Fruit fly (Drosophila melanogaster) whole organism, embryonic: ENCODE results near the gene slmb.

Experiments
- Bgb ChIP-seq: fragments of 200-800 bp; sonication (Bioruptor generic); IDR thresholded peaks from 2 replicates; pipeline ENCODE4 v1.3.6; 2022; ENCODE audit warnings: missing biosample characterization, missing genetic modification characterization; ENCODE audit not compliant: partially characterized antibody
- CG11247 ChIP-seq: fragments of 200-800 bp; sonication (Bioruptor generic); IDR thresholded peaks from 2 replicates; pipeline ENCODE4 v1.3.6; 2022; ENCODE audit warnings: missing biosample characterization, missing genetic modification characterization
- CG11456 ChIP-seq: fragments of 200-800 bp; sonication (Bioruptor generic); IDR thresholded peaks from 3 replicates; pipeline ENCODE4 v1.3.6; 2022; ENCODE audit warnings: missing biosample characterization, missing genetic modification characterization
- CG12769 ChIP-seq: fragments of 200-800 bp; sonication (Bioruptor generic); optimal IDR thresholded peaks from 2 replicates; lab custom pipeline; 2019; ENCODE audit warnings: missing biosample characterization, mild to moderate bottlenecking, missing genetic modification characterization, moderate library complexity
- CG13424 ChIP-seq: fragments of 200-800 bp; sonication (Bioruptor generic); optimal IDR thresholded peaks from 2 replicates; lab custom pipeline; 2019; ENCODE audit warnings: missing biosample characterization, mild to moderate bottlenecking, missing genetic modification characterization, moderate library complexity
- CG14667 ChIP-seq: fragments of 200-800 bp; sonication (Bioruptor generic); IDR thresholded peaks from 2 replicates; pipeline ENCODE4 v1.3.6; 2022; ENCODE audit warnings: missing biosample characterization, missing genetic modification characterization
- CG14710 ChIP-seq: fragments of 200-800 bp; sonication (Bioruptor generic); optimal IDR thresholded peaks from 3 replicates; lab custom pipeline; 2019; ENCODE audit warnings: missing biosample characterization, mild to moderate bottlenecking, missing genetic modification characterization, moderate library complexity
- CG18764 ChIP-seq: fragments of 200-800 bp; sonication (Bioruptor generic); optimal IDR thresholded peaks from 3 replicates; lab custom pipeline; 2016; ENCODE audit warnings: missing biosample characterization, missing genetic modification characterization
- CG31365 ChIP-seq: fragments of 200-800 bp; sonication (Bioruptor generic); optimal IDR thresholded peaks from 2 replicates; lab custom pipeline; 2018; ENCODE audit warnings: missing biosample characterization, mild to moderate bottlenecking, missing genetic modification characterization
- CG34376 ChIP-seq: fragments of 200-800 bp; sonication (Bioruptor generic); optimal IDR thresholded peaks from 2 replicates; lab custom pipeline; 2018; ENCODE audit warnings: missing biosample characterization, mild to moderate bottlenecking, missing genetic modification characterization
- CG3995 ChIP-seq: fragments of 200-800 bp; sonication (Bioruptor generic); optimal IDR thresholded peaks from 3 replicates; lab custom pipeline; 2016; ENCODE audit warnings: missing biosample characterization, missing genetic modification characterization
- CG6791 ChIP-seq: fragments of 200-800 bp; sonication (Bioruptor generic); IDR thresholded peaks from 3 replicates; pipeline ENCODE4 v1.3.6; 2022; ENCODE audit warnings: missing biosample characterization, missing genetic modification characterization; ENCODE audit not compliant: partially characterized antibody
- CG7963 ChIP-seq: fragments of 200-800 bp; sonication (Bioruptor generic); IDR thresholded peaks from 3 replicates; pipeline ENCODE4 v1.3.6; 2022; ENCODE audit warnings: missing biosample characterization, missing genetic modification characterization; ENCODE audit not compliant: partially characterized antibody
- CG7987 ChIP-seq: fragments of 200-800 bp; sonication (Bioruptor generic); optimal IDR thresholded peaks from 2 replicates; lab custom pipeline; 2018; ENCODE audit warnings: missing biosample characterization, mild to moderate bottlenecking, missing genetic modification characterization, moderate library complexity
- CG8478 ChIP-seq: fragments of >200 bp; optimal IDR thresholded peaks from 2 replicates; lab custom pipeline; 2018
- CG8944 ChIP-seq: fragments of 200-800 bp; sonication (Bioruptor generic); optimal IDR thresholded peaks from 3 replicates; lab custom pipeline; 2016; ENCODE audit warnings: missing biosample characterization, missing genetic modification characterization
- CHES-1-like ChIP-seq: fragments of 200-800 bp; sonication (Bioruptor generic); optimal IDR thresholded peaks from 2 replicates; lab custom pipeline; 2016; ENCODE audit warnings: missing biosample characterization, missing genetic modification characterization
- CTCF ChIP-seq: fragments of 200-800 bp; sonication (Bioruptor generic); optimal IDR thresholded peaks from 2 replicates; lab custom pipeline; 2017; ENCODE audit warnings: missing biosample characterization, mild to moderate bottlenecking, missing genetic modification characterization, moderate library complexity
- Dbx ChIP-seq: fragments of 200-800 bp; sonication (Bioruptor generic); IDR thresholded peaks from 3 replicates; pipeline ENCODE4 v1.3.6; 2022; ENCODE audit warnings: missing biosample characterization, missing genetic modification characterization
- Dfd ChIP-seq, 2 experiments: fragments of >200 bp; optimal IDR thresholded peaks; 2 replicates each; lab custom pipeline; 2017; ENCODE audit warnings: missing biosample characterization in 2 of 2, missing genetic modification characterization in 2 of 2
- Dll ChIP-seq: fragments of 200-800 bp; sonication (Bioruptor generic); IDR thresholded peaks from 4 replicates; pipeline ENCODE4 v1.3.6; 2022; ENCODE audit warnings: missing biosample characterization, missing genetic modification characterization; ENCODE audit not compliant: partially characterized antibody
- Dp ChIP-seq: fragments of 200-800 bp; sonication (Bioruptor generic); optimal IDR thresholded peaks from 2 replicates; lab custom pipeline; 2018; ENCODE audit warnings: missing biosample characterization, mild to moderate bottlenecking, missing genetic modification characterization, moderate library complexity
- E2f2 ChIP-seq: fragments of 200-800 bp; sonication (Bioruptor generic); IDR thresholded peaks from 2 replicates; pipeline ENCODE4 v1.3.6; 2022; ENCODE audit warnings: missing biosample characterization, missing genetic modification characterization
- Hsf ChIP-seq: fragments of 200-800 bp; sonication (Bioruptor generic); optimal IDR thresholded peaks from 3 replicates; lab custom pipeline; 2016; ENCODE audit warnings: missing biosample characterization, missing genetic modification characterization
- Med ChIP-seq: fragments of 200-800 bp; sonication (Bioruptor generic); peaks from one replicate; lab custom pipeline; 2016; ENCODE audit warnings: missing biosample characterization, missing genetic modification characterization, mild to moderate bottlenecking, inconsistent platforms, moderate library complexity
- Pdp1 ChIP-seq, 2 experiments: fragments of 200-800 bp; sonication (Bioruptor generic); optimal IDR thresholded peaks; 3 replicates each; lab custom pipeline; 2016; ENCODE audit warnings: missing biosample characterization in 2 of 2, missing genetic modification characterization in 2 of 2, mild to moderate bottlenecking in 1 of 2, moderate library complexity in 1 of 2
- Sox102F ChIP-seq: fragments of 200-800 bp; sonication (Bioruptor generic); optimal IDR thresholded peaks from 2 replicates; lab custom pipeline; 2018; ENCODE audit warnings: missing biosample characterization, mild to moderate bottlenecking, missing genetic modification characterization, moderate library complexity
- bbx ChIP-seq: fragments of 200-800 bp; sonication (Bioruptor generic); IDR thresholded peaks from 2 replicates; pipeline ENCODE4 v1.3.6; 2022; ENCODE audit warnings: missing biosample characterization, missing genetic modification characterization; ENCODE audit not compliant: partially characterized antibody
- chinmo ChIP-seq: fragments of 200-800 bp; sonication (Bioruptor generic); IDR thresholded peaks from 4 replicates; pipeline ENCODE4 v1.3.6; 2022; ENCODE audit warnings: missing biosample characterization, missing genetic modification characterization; ENCODE audit not compliant: partially characterized antibody
- cwo ChIP-seq: fragments of 200-800 bp; sonication (Bioruptor generic); optimal IDR thresholded peaks from 3 replicates; lab custom pipeline; 2017; ENCODE audit warnings: missing biosample characterization, missing genetic modification characterization, mild to moderate bottlenecking, moderate library complexity, missing genetic modification reagents
- esg ChIP-seq: fragments of 200-800 bp; sonication (Bioruptor generic); conservative IDR thresholded peaks from 2 replicates; pipeline ENCODE4 v1.3.6; 2022; ENCODE audit warnings: missing biosample characterization, missing genetic modification characterization
- ewg ChIP-seq: fragments of 200-800 bp; sonication (Bioruptor generic); optimal IDR thresholded peaks from 3 replicates; lab custom pipeline; 2017; ENCODE audit warnings: mild to moderate bottlenecking, missing biosample characterization, missing genetic modification reagents, missing genetic modification characterization
- exex ChIP-seq: fragments of 200-800 bp; sonication (Bioruptor generic); optimal IDR thresholded peaks from 4 replicates; lab custom pipeline; 2018; ENCODE audit warnings: missing biosample characterization, mild to moderate bottlenecking, missing genetic modification characterization, moderate library complexity
- grn ChIP-seq: fragments of 200-800 bp; sonication (Bioruptor generic); optimal IDR thresholded peaks from 3 replicates; lab custom pipeline; 2017; ENCODE audit warnings: missing biosample characterization, missing genetic modification characterization
- insv ChIP-seq, 2 experiments: fragments of 200-800 bp; sonication (Bioruptor generic); optimal IDR thresholded peaks; 3 replicates each; lab custom pipeline; 2016 to 2018; ENCODE audit warnings: missing biosample characterization in 2 of 2, missing genetic modification characterization in 2 of 2
- knrl ChIP-seq: fragments of 200-800 bp; sonication (Bioruptor generic); IDR thresholded peaks from 3 replicates; pipeline ENCODE4 v1.3.6; 2022; ENCODE audit warnings: missing biosample characterization, missing genetic modification characterization; ENCODE audit not compliant: partially characterized antibody
- lbe ChIP-seq: fragments of 200-800 bp; sonication (Bioruptor generic); optimal IDR thresholded peaks from 2 replicates; lab custom pipeline; 2016; ENCODE audit warnings: missing biosample characterization, mild to moderate bottlenecking, missing genetic modification characterization
- lov ChIP-seq, 2 experiments: fragments of 200-800 bp in 1 of 2; fragments of >200 bp in 1 of 2; sonication (Bioruptor generic) in 1 of 2; IDR thresholded peaks in 1 of 2; optimal IDR thresholded peaks in 1 of 2; 2 replicates in 1 of 2; 3 replicates in 1 of 2; pipeline versions ENCODE4 v1.3.6 to Lab custom; 2017 to 2022; ENCODE audit warnings: missing biosample characterization in 1 of 2, missing genetic modification characterization in 1 of 2
- nmo ChIP-seq: fragments of 200-800 bp; sonication (Bioruptor generic); optimal IDR thresholded peaks from 2 replicates; lab custom pipeline; 2018; ENCODE audit warnings: missing biosample characterization, mild to moderate bottlenecking, missing genetic modification characterization, moderate library complexity
- pan ChIP-seq, 4 experiments: fragments of >200 bp in 3 of 4; fragments of 200-800 bp in 1 of 4; sonication (Bioruptor generic) in 1 of 4; optimal IDR thresholded peaks in 3 of 4; IDR thresholded peaks in 1 of 4; 2 replicates each; pipeline versions ENCODE4 v1.3.6 to Lab custom; 2017 to 2022; ENCODE audit warnings: missing biosample characterization in 2 of 4, missing genetic modification characterization in 2 of 4, mixed read lengths in 1 of 4
- sd ChIP-seq: fragments of 200-800 bp; sonication (Bioruptor generic); optimal IDR thresholded peaks from 3 replicates; lab custom pipeline; 2018; ENCODE audit warnings: missing biosample characterization, mild to moderate bottlenecking, missing genetic modification characterization, moderate library complexity
- sens ChIP-seq: fragments of 200-800 bp; sonication (Bioruptor generic); peaks from one replicate; lab custom pipeline; 2016; ENCODE audit warnings: missing biosample characterization, missing genetic modification characterization
- slp2 ChIP-seq: fragments of 200-800 bp; sonication (Bioruptor generic); optimal IDR thresholded peaks from 2 replicates; lab custom pipeline; 2016; ENCODE audit warnings: missing biosample characterization, missing genetic modification characterization
- sug ChIP-seq: fragments of 200-800 bp; optimal IDR thresholded peaks from 2 replicates; lab custom pipeline; 2019; ENCODE audit warnings: missing biosample characterization, mild to moderate bottlenecking, missing genetic modification characterization, moderate library complexity

slmb gene

dm6 chr3R:21073141-21073540, 54.1 kb downstream of the slmb start, which contains the start of gene r-l (continued):
- TF ChIP-seq ewg: peak; percentile 6
- no peak for TF ChIP-seq Sox102F (GFP tag; lab: Kevin White, UChicago)
- peak; percentile 8 for TF ChIP-seq CG8944 (GFP tag; lab: Kevin White, UChicago)
- TF ChIP-seq Dbx (GFP tag; lab: Robert Waterston, UW): 0 out of 3 replicates have a peak, but pooled peaks have one; percentile 23

dm6 chr3R:21071943-21072500, 55.3 kb downstream of the slmb start:
- peak; percentile 48 for TF ChIP-seq Med (GFP tag; lab: Kevin White, UChicago)
- no peak for TF ChIP-seq CHES-1-like (GFP tag; lab: Kevin White, UChicago)
- peak; percentile 17; the same call in 1 of the 2 replicates for TF ChIP-seq bbx (GFP tag; lab: Robert Waterston, UW)
- TF ChIP-seq Pdp1 (GFP tag; optimal IDR thresholded peaks at IDR 0.05; lab: Kevin White, UChicago): peak in 1 of 2 experiments; percentile 52
- TF ChIP-seq grn (GFP tag; lab: Kevin White, UChicago): peak; percentile 73
- TF ChIP-seq cwo (GFP tag; lab: Kevin White, UChicago): peak; percentile 96
- TF ChIP-seq exex (tag; lab: Kevin White, UChicago): peak; percentile 74
- TF ChIP-seq chinmo (GFP tag; lab: Robert Waterston, UW): 0 out of 4 replicates have a peak, but pooled peaks have one; percentile 29
- TF ChIP-seq CG6791 (GFP tag; lab: Robert Waterston, UW): 0 out of 3 replicates have a peak, but pooled peaks have one; percentile 9
- TF ChIP-seq sug (tag; lab: Kevin White, UChicago): peak; percentile 28
- TF ChIP-seq esg (GFP tag; lab: Robert Waterston, UW): no peak
- peak; percentile 5 for TF ChIP-seq CG34376 (GFP tag; lab: Kevin White, UChicago)
- TF ChIP-seq CG3995 (GFP tag; lab: Kevin White, UChicago): peak; percentile 75
- TF ChIP-seq sd (tag; lab: Kevin White, UChicago): peak; percentile 56
- peak; percentile 9 for TF ChIP-seq CG7987 (GFP tag; lab: Kevin White, UChicago)
- TF ChIP-seq lbe (GFP tag; lab: Kevin White, UChicago): no peak
- TF ChIP-seq CG12769 (tag; lab: Kevin White, UChicago): peak; percentile 62
- no peak for TF ChIP-seq CG18764 (GFP tag; lab: Kevin White, UChicago)

dm6 chr3R:21071312-21071711, 56.0 kb downstream of the slmb start:
- TF ChIP-seq Hsf (GFP tag; lab: Kevin White, UChicago) (no peak), pan (optimal IDR thresholded peaks at IDR 0.05; lab: Kevin White, UChicago) (no peak), pan (GFP tag; optimal IDR thresholded peaks at IDR 0.05 in 1 of 2, IDR thresholded peaks at IDR 0.05 in 1 of 2) (no peak), sens (GFP tag; lab: Kevin White, UChicago) (peak; percentile 4), CG11456 (0 out of 3 replicates have a peak, but pooled peaks have one; percentile 19), Med (GFP tag; lab: Kevin White, UChicago) (peak; percentile 70), CG8478 (lab: Kevin White, UChicago) (peak; percentile 29), CG7963 (GFP tag; lab: Robert Waterston, UW) (no peak), Dll (no peak), lov (optimal IDR thresholded peaks at IDR 0.05; lab: Kevin White, UChicago) (no peak), lov (GFP tag; IDR thresholded peaks at IDR 0.05; lab: Robert Waterston, UW) (0 out of 3 replicates have a peak, but pooled peaks have one; percentile 38)
- TF ChIP-seq, all 482 proteins: peak for 5

- TF ChIP-seq Dp (GFP tag; lab: Kevin White, UChicago): peak; percentile 20
- TF ChIP-seq CG11247 (GFP tag; lab: Robert Waterston, UW): no peak
- TF ChIP-seq slp2: no peak
- peak; percentile 11 for TF ChIP-seq nmo
- TF ChIP-seq Bgb (GFP tag; lab: Robert Waterston, UW): peak; percentile 43
- no peak for TF ChIP-seq CG13424 (tag; lab: Kevin White, UChicago)
- peak; percentile 62 for TF ChIP-seq knrl (GFP tag; lab: Robert Waterston, UW)
- TF ChIP-seq E2f2 (GFP tag; lab: Robert Waterston, UW): 0 out of 2 replicates have a peak, but pooled peaks have one; percentile 31
- TF ChIP-seq CG31365 (tag; lab: Kevin White, UChicago): peak; percentile 91
- TF ChIP-seq CTCF (GFP tag; lab: Kevin White, UChicago): peak; percentile 81
- TF ChIP-seq CG14667: no peak
- TF ChIP-seq insv (GFP tag; optimal IDR thresholded peaks at IDR 0.05; lab: Kevin White, UChicago): peak in 1 of 2 experiments; percentile 4
- TF ChIP-seq CG14710 (tag; lab: Kevin White, UChicago): peak; percentile 12
- peak in 1 of 2 experiments; percentile 54 for TF ChIP-seq Dfd (GFP tag; optimal IDR thresholded peaks at IDR 0.05; lab: Kevin White, UChicago)
- TF ChIP-seq Med (GFP tag; lab: Kevin White, UChicago): peak; percentile 28
Observed at dm6 chr3R:21069742-21070141, 57.5 kb downstream of the slmb start.
